Worm (Caenorhabditis elegans) whole organism, L3 larva: ENCODE measurements around the gene apt-9.

ENCODE experiments used
- R02D3.7 ChIP-seq: fragments of 150-350 bp; optimal IDR thresholded peaks from 2 replicates; lab custom pipeline; 2014; ENCODE audit warnings: missing biosample characterization, missing genetic modification characterization
- aly-2 ChIP-seq: fragments of 150-350 bp; optimal IDR thresholded peaks from 2 replicates; lab custom pipeline; 2014; ENCODE audit warnings: missing biosample characterization, missing genetic modification characterization
- ama-1 ChIP-seq: fragments of 150-350 bp; optimal IDR thresholded peaks from 2 replicates; lab custom pipeline; 2018
- ceh-16 ChIP-seq: sonication (generic microtip); optimal IDR thresholded peaks from 2 replicates; lab custom pipeline; 2017; ENCODE audit warnings: missing biosample characterization, missing genetic modification characterization
- ceh-28 ChIP-seq: fragments of 150-350 bp; optimal IDR thresholded peaks from 2 replicates; lab custom pipeline; 2014; ENCODE audit warnings: missing biosample characterization, missing genetic modification reagents, missing genetic modification characterization
- daf-12 ChIP-seq: fragments of 150-350 bp; optimal IDR thresholded peaks from 2 replicates; lab custom pipeline; 2014; ENCODE audit warnings: missing biosample characterization, missing genetic modification reagents, missing genetic modification characterization
- egl-5 ChIP-seq: fragments of 150-350 bp; optimal IDR thresholded peaks from 2 replicates; lab custom pipeline; 2017; ENCODE audit warnings: missing biosample characterization, missing genetic modification reagents, missing genetic modification characterization, inconsistent platforms
- elt-1 ChIP-seq: fragments of 150-350 bp; optimal IDR thresholded peaks from 2 replicates; lab custom pipeline; 2014; ENCODE audit warnings: missing biosample characterization, missing genetic modification characterization
- elt-2 ChIP-seq: sonication (generic microtip); optimal IDR thresholded peaks from 2 replicates; lab custom pipeline; 2016; ENCODE audit warnings: missing genetic modification reagents, mild to moderate bottlenecking, missing genetic modification characterization, missing compliant biosample characterization
- elt-3 ChIP-seq, 3 experiments: fragments of 150-350 bp in 1 of 3; sonication (generic microtip) in 2 of 3; optimal IDR thresholded peaks; 2 replicates in 2 of 3; 4 replicates in 1 of 3; lab custom pipeline; 2014 to 2017; ENCODE audit warnings: missing biosample characterization in 3 of 3, missing genetic modification characterization in 3 of 3
- eor-1 ChIP-seq, 2 experiments: fragments of 150-350 bp; optimal IDR thresholded peaks; 2 replicates each; lab custom pipeline; 2014 to 2018; ENCODE audit warnings: missing biosample characterization in 2 of 2, missing genetic modification characterization in 2 of 2
- fkh-10 ChIP-seq: sonication (generic microtip); optimal IDR thresholded peaks from 2 replicates; lab custom pipeline; 2017; ENCODE audit warnings: missing biosample characterization, missing genetic modification reagents, missing genetic modification characterization
- fkh-2 ChIP-seq: fragments of 150-350 bp; optimal IDR thresholded peaks from 2 replicates; lab custom pipeline; 2014; ENCODE audit warnings: missing biosample characterization, missing genetic modification reagents, missing genetic modification characterization
- hmg-11 ChIP-seq: sonication (generic microtip); optimal IDR thresholded peaks from 2 replicates; lab custom pipeline; 2016; ENCODE audit warnings: missing genetic modification characterization, missing compliant biosample characterization
- jun-1 ChIP-seq: fragments of 150-350 bp; optimal IDR thresholded peaks from 2 replicates; lab custom pipeline; 2014; ENCODE audit warnings: missing biosample characterization, missing genetic modification reagents, missing genetic modification characterization
- lin-15B ChIP-seq: fragments of 150-350 bp; optimal IDR thresholded peaks from 2 replicates; lab custom pipeline; 2014; ENCODE audit warnings: missing biosample characterization, missing genetic modification characterization
- lin-39 ChIP-seq: fragments of 150-350 bp; optimal IDR thresholded peaks from 2 replicates; lab custom pipeline; 2018; ENCODE audit warnings: missing biosample characterization, missing genetic modification reagents, missing genetic modification characterization
- lsy-12 ChIP-seq: sonication (generic microtip); optimal IDR thresholded peaks from 2 replicates; lab custom pipeline; 2016; ENCODE audit warnings: mild to moderate bottlenecking, missing genetic modification characterization, missing compliant biosample characterization
- mdl-1 ChIP-seq: fragments of 150-350 bp; optimal IDR thresholded peaks from 2 replicates; lab custom pipeline; 2014; ENCODE audit warnings: missing biosample characterization, missing genetic modification characterization
- nfya-1 ChIP-seq: sonication (generic microtip); optimal IDR thresholded peaks from 2 replicates; lab custom pipeline; 2017; ENCODE audit warnings: missing genetic modification characterization, mild to moderate bottlenecking, missing compliant biosample characterization, antibody characterized with exemption, moderate library complexity; ENCODE audit not compliant: insufficient read depth
- nhr-11 ChIP-seq: fragments of 150-350 bp; optimal IDR thresholded peaks from 2 replicates; lab custom pipeline; 2014; ENCODE audit warnings: missing biosample characterization, missing genetic modification characterization
- nhr-12 ChIP-seq: fragments of 150-350 bp; optimal IDR thresholded peaks from 2 replicates; lab custom pipeline; 2014; ENCODE audit warnings: missing biosample characterization, missing genetic modification characterization
- nhr-23 ChIP-seq: fragments of 150-350 bp; optimal IDR thresholded peaks from 2 replicates; lab custom pipeline; 2014; ENCODE audit warnings: missing biosample characterization, missing genetic modification reagents, missing genetic modification characterization
- nhr-25 ChIP-seq: sonication (generic microtip); optimal IDR thresholded peaks from 2 replicates; lab custom pipeline; 2017; ENCODE audit warnings: missing biosample characterization, missing genetic modification characterization
- nhr-43 ChIP-seq: sonication (generic microtip); optimal IDR thresholded peaks from 2 replicates; lab custom pipeline; 2016; ENCODE audit warnings: mild to moderate bottlenecking, missing genetic modification characterization, missing compliant biosample characterization; ENCODE audit not compliant: poor library complexity, severe bottlenecking
- nhr-67 ChIP-seq: fragments of 150-350 bp; optimal IDR thresholded peaks from 2 replicates; lab custom pipeline; 2014; ENCODE audit warnings: missing biosample characterization, missing genetic modification characterization
- pha-4 ChIP-seq: fragments of 150-350 bp; optimal IDR thresholded peaks from 2 replicates; lab custom pipeline; 2014; ENCODE audit warnings: missing biosample characterization, missing genetic modification reagents, missing genetic modification characterization
- pqm-1 ChIP-seq: fragments of 150-350 bp; optimal IDR thresholded peaks from 2 replicates; lab custom pipeline; 2017; ENCODE audit warnings: missing biosample characterization, missing genetic modification characterization, inconsistent platforms
- sea-2 ChIP-seq: fragments of 150-350 bp; sonication (generic microtip); optimal IDR thresholded peaks from 4 replicates; lab custom pipeline; 2014; ENCODE audit warnings: missing biosample characterization, missing genetic modification reagents, missing genetic modification characterization
- skn-1 ChIP-seq: fragments of 150-350 bp; optimal IDR thresholded peaks from 2 replicates; lab custom pipeline; 2014; ENCODE audit warnings: missing biosample characterization, missing genetic modification characterization
- snpc-4 ChIP-seq: fragments of 150-350 bp; optimal IDR thresholded peaks from 2 replicates; lab custom pipeline; 2014; ENCODE audit warnings: missing biosample characterization, missing genetic modification characterization
- tbx-2 ChIP-seq: sonication (generic microtip); optimal IDR thresholded peaks from 2 replicates; lab custom pipeline; 2016; ENCODE audit warnings: mild to moderate bottlenecking, missing genetic modification characterization, missing compliant biosample characterization
- zag-1 ChIP-seq: fragments of 150-350 bp; optimal IDR thresholded peaks from 2 replicates; lab custom pipeline; 2014; ENCODE audit warnings: missing biosample characterization, missing genetic modification characterization
- ztf-4 ChIP-seq: fragments of 150-350 bp; optimal IDR thresholded peaks from 2 replicates; lab custom pipeline; 2014; ENCODE audit warnings: missing biosample characterization, missing genetic modification characterization

apt-9 gene

ce11 chrX:11031047-11031695 is 37.2 kb upstream of the apt-9 start (continued):
- TF ChIP-seq jun-1: peak; percentile 89
- no peak for TF ChIP-seq nhr-12 (tag; lab: Kevin White, UChicago)
- TF ChIP-seq daf-12 (tag; lab: Kevin White, UChicago): no peak
- peak; percentile 44 for TF ChIP-seq ztf-4 (tag; lab: Kevin White, UChicago)

- no peak for TF ChIP-seq lsy-12 (tag; lab: Kevin White, UChicago)
- no peak for TF ChIP-seq fkh-2
- TF ChIP-seq egl-5: no peak
- no peak for TF ChIP-seq ceh-16
- TF ChIP-seq nhr-67 (tag; lab: Kevin White, UChicago): no peak
- TF ChIP-seq jun-1: no peak
- TF ChIP-seq R02D3.7: no peak
- no peak for TF ChIP-seq snpc-4 (tag; lab: Kevin White, UChicago)
- no peak for TF ChIP-seq zag-1
- TF ChIP-seq elt-3 (tag; optimal IDR thresholded peaks at IDR 0.05; lab: Kevin White, UChicago): no peak
- no peak for TF ChIP-seq nhr-25
- no peak for TF ChIP-seq sea-2
- TF ChIP-seq mdl-1 (tag; lab: Kevin White, UChicago): no peak
- TF ChIP-seq eor-1 (tag; optimal IDR thresholded peaks at IDR 0.05; lab: Kevin White, UChicago): no peak
- no peak for TF ChIP-seq nhr-43 (tag; lab: Kevin White, UChicago)
- TF ChIP-seq skn-1: no peak
- TF ChIP-seq nhr-23: no peak
These were observed 36.5 kb upstream of the apt-9 start for ce11 chrX:11031869-11032268.

- TF ChIP-seq egl-5: peak; percentile 96
- TF ChIP-seq nhr-12 (tag; lab: Kevin White, UChicago): no peak
These were observed 35.9 kb upstream of the apt-9 start for ce11 chrX:11032412-11032811.

- TF ChIP-seq tbx-2 (tag; lab: Kevin White, UChicago) (no peak), nhr-25 (peak; percentile 69), ceh-16 (no peak), nhr-23 (peak; percentile 38), lsy-12 (tag; lab: Kevin White, UChicago) (no peak), elt-1 (tag; lab: Kevin White, UChicago) (peak; percentile 30)
These were observed 35.0 kb upstream of the apt-9 start for ce11 chrX:11033128-11033951.

- no peak for TF ChIP-seq fkh-2
These were observed 34.4 kb upstream of the apt-9 start for ce11 chrX:11033952-11034287.

ce11 chrX:11034430-11035117 is 33.8 kb upstream of the apt-9 start:
- peak; percentile 10 for TF ChIP-seq lin-15B (tag; lab: Kevin White, UChicago)
- no peak for TF ChIP-seq aly-2 (tag; lab: Kevin White, UChicago)
- peak; percentile 43 for TF ChIP-seq ceh-28
- TF ChIP-seq lin-39 (tag; lab: Kevin White, UChicago): peak; percentile 72
- TF ChIP-seq nhr-11: peak; percentile 1
- TF ChIP-seq hmg-11 (tag; lab: Kevin White, UChicago): peak; percentile 27
- TF ChIP-seq tbx-2 (tag; lab: Kevin White, UChicago): peak; percentile 23
- TF ChIP-seq pqm-1 (tag; lab: Kevin White, UChicago): peak; percentile 10
- TF ChIP-seq fkh-2: no peak
- peak; percentile 31 for TF ChIP-seq fkh-10 (GFP tag; lab: Kevin White, UChicago)
- TF ChIP-seq elt-2: peak; percentile 42
- TF ChIP-seq nfya-1 (tag; lab: Kevin White, UChicago): peak; percentile 69
- TF ChIP-seq pha-4: peak; percentile 69
- TF ChIP-seq ama-1 (lab: Kevin White, UChicago): no peak
- TF ChIP-seq, all 47 proteins: peak for 11
